Worm (Caenorhabditis elegans): ENCODE results near the gene sdz-23.
A peak's percentile ranks its signal among the peaks of the same experiment; 100 is the strongest.

Gene sdz-23

ce11 chrV:8067800-8068199 lies 31.6 kb upstream of the sdz-23 start, which contains the start of gene str-140:
TSS of gene str-140 (minus strand) at chrV:8067900.
- TF ChIP-seq nfyb-1 (GFP tag; IDR thresholded peaks at IDR 0.05) (no peak), lsl-1 (GFP tag; optimal IDR thresholded peaks at IDR 0.05) (no peak), tbp1 (GFP tag; optimal IDR thresholded peaks at IDR 0.05) (no peak), nhr-80 (tag; optimal IDR thresholded peaks at IDR 0.05) (no peak), ceh-100 (GFP tag; IDR thresholded peaks at IDR 0.05) (no peak), ztf-25 (GFP tag; IDR thresholded peaks at IDR 0.05) (no peak), sdz-38 (tag; optimal IDR thresholded peaks at IDR 0.05) (no peak), somi-1 (GFP tag; optimal IDR thresholded peaks at IDR 0.05) (no peak), B0019.2 (GFP tag; conservative IDR thresholded peaks at IDR 0.05) (no peak)

ce11 chrV:8069637-8070036 lies 29.8 kb upstream of the sdz-23 start, which contains the start of gene str-143:
TSS of gene str-143 (minus strand) at chrV:8069737.
- TF ChIP-seq hsf-1 (GFP tag; IDR thresholded peaks at IDR 0.05) (no peak), somi-1 (GFP tag; optimal IDR thresholded peaks at IDR 0.05) (no peak), T26A5.8 (tag; optimal IDR thresholded peaks at IDR 0.05) (no peak), D2030.7 (GFP tag; IDR thresholded peaks at IDR 0.05) (no peak), fkh-3 (tag; optimal IDR thresholded peaks at IDR 0.05) (no peak), pbrm-1 (GFP tag; IDR thresholded peaks at IDR 0.05) (no peak), sdz-38 (tag; optimal IDR thresholded peaks at IDR 0.05) (no peak), K12H6.12 (tag; optimal IDR thresholded peaks at IDR 0.05) (no peak)

- TF ChIP-seq dox-1 (GFP tag; IDR thresholded peaks at IDR 0.05): no peak
- no peak for TF ChIP-seq hrde-1 (tag; optimal IDR thresholded peaks at IDR 0.05; ENCODE audit: borderline replicate concordance)
- no peak for TF ChIP-seq sptf-2 (GFP tag; optimal IDR thresholded peaks at IDR 0.05)
- TF ChIP-seq sdz-38 (tag; optimal IDR thresholded peaks at IDR 0.05): no peak
Measured at ce11 chrV:8072047-8072446, 27.4 kb upstream of the sdz-23 start, which contains the start of gene str-144. TSS of gene str-144 (minus strand) at chrV:8072147.

ce11 chrV:8073162-8073561 lies 26.2 kb upstream of the sdz-23 start:
- TF ChIP-seq F52B5.7 (tag; optimal IDR thresholded peaks at IDR 0.05) (no peak), chd-7 (tag; optimal IDR thresholded peaks at IDR 0.05) (no peak), somi-1 (GFP tag; optimal IDR thresholded peaks at IDR 0.05) (peak; percentile 15), madf-6 (GFP tag; IDR thresholded peaks at IDR 0.05) (no peak), lin-54 (GFP tag; optimal IDR thresholded peaks at IDR 0.05) (no peak), nhr-120 (GFP tag; IDR thresholded peaks at IDR 0.05) (no peak)

ce11 chrV:8075712-8076111 lies 23.7 kb upstream of the sdz-23 start, which contains the start of gene catp-3:
TSS of gene catp-3 (plus strand) at chrV:8076012.
- TF ChIP-seq chd-7 (tag; optimal IDR thresholded peaks at IDR 0.05) (no peak), lsy-27 (tag; optimal IDR thresholded peaks at IDR 0.05; ENCODE audit: borderline replicate concordance, insufficient read depth) (no peak), F39B2.1 (GFP tag; IDR thresholded peaks at IDR 0.05) (no peak), egl-44 (GFP tag; IDR thresholded peaks at IDR 0.05) (no peak), nfyb-1 (GFP tag; IDR thresholded peaks at IDR 0.05) (no peak), attf-3 (GFP tag; conservative IDR thresholded peaks at IDR 0.05) (no peak), F55B11.4 (tag; optimal IDR thresholded peaks at IDR 0.05; ENCODE audit: borderline replicate concordance, insufficient read depth) (no peak), zim-3 (tag; optimal IDR thresholded peaks at IDR 0.05) (no peak), nfya-2 (GFP tag; IDR thresholded peaks at IDR 0.05) (no peak), Y95B8A.8 (GFP tag; IDR thresholded peaks at IDR 0.05) (no peak), C06A6.2 (GFP tag; conservative IDR thresholded peaks at IDR 0.05) (no peak), F57C9.4 (tag; optimal IDR thresholded peaks at IDR 0.05) (no peak), ztf-26 (tag; optimal IDR thresholded peaks at IDR 0.05) (no peak), madf-10 (tag; optimal IDR thresholded peaks at IDR 0.05) (no peak)
